Fruit fly (Drosophila melanogaster): ENCODE results near the gene Prp40.

Prp40 gene

dm6 chr2L:3039774-3040173 is 16.7 kb downstream of the Prp40 start, which contains the start of the genes cnir and CG17221 (continued):
- no peak for TF ChIP-seq CG1792 (GFP tag; optimal IDR thresholded peaks at IDR 0.05)
- peak; percentile 87 for TF ChIP-seq CG2120 (GFP tag; optimal IDR thresholded peaks at IDR 0.05)
- no peak for TF ChIP-seq CG11560 (tag; IDR thresholded peaks at IDR 0.05)
- no peak for TF ChIP-seq Rx (GFP tag; IDR thresholded peaks at IDR 0.05)
- peak; percentile 8 for TF ChIP-seq emc (GFP tag; optimal IDR thresholded peaks at IDR 0.05)
- no peak for TF ChIP-seq fru (optimal IDR thresholded peaks at IDR 0.05)
- peak; percentile 26 for TF ChIP-seq Atf3 (GFP tag; optimal IDR thresholded peaks at IDR 0.05)
- TF ChIP-seq zfh1 (GFP tag; IDR thresholded peaks at IDR 0.05), result no peak
- peak; percentile 74 for TF ChIP-seq CG13424 (tag; optimal IDR thresholded peaks at IDR 0.05)
- no peak for TF ChIP-seq Ptx1 (GFP tag; IDR thresholded peaks at IDR 0.05)
- no peak for TF ChIP-seq CG7963 (GFP tag; IDR thresholded peaks at IDR 0.05; ENCODE audit: partially characterized antibody)
- TF ChIP-seq CG10959 (GFP tag; IDR thresholded peaks at IDR 0.05), result no peak
- TF ChIP-seq nau (GFP tag; optimal IDR thresholded peaks at IDR 0.05), result no peak
- TF ChIP-seq CG31224 (GFP tag; IDR thresholded peaks at IDR 0.05), result no peak
- TF ChIP-seq eyg (GFP tag; optimal IDR thresholded peaks at IDR 0.05), result peak; percentile 27
- no peak for TF ChIP-seq Optix (GFP tag; IDR thresholded peaks at IDR 0.05)
- no peak for TF ChIP-seq CG7357 (GFP tag; IDR thresholded peaks at IDR 0.05)
- peak; percentile 15 for TF ChIP-seq CG16815 (GFP tag; optimal IDR thresholded peaks at IDR 0.05)
- TF ChIP-seq ap (GFP tag; IDR thresholded peaks at IDR 0.05), result no peak
- peak; percentile 61 for TF ChIP-seq CG4328 (GFP tag; optimal IDR thresholded peaks at IDR 0.05)
- peak; percentile 34 for TF ChIP-seq CrebB (tag; optimal IDR thresholded peaks at IDR 0.05)
- peak; percentile 45 for TF ChIP-seq p53 (GFP tag; optimal IDR thresholded peaks at IDR 0.05)
- no peak for TF ChIP-seq D19B (GFP tag; optimal IDR thresholded peaks at IDR 0.05)
- peak; percentile 61 for TF ChIP-seq CG10462 (GFP tag; optimal IDR thresholded peaks at IDR 0.05)
- peak; percentile 43; the same call in 2 of the 3 replicates for TF ChIP-seq Aef1 (GFP tag; IDR thresholded peaks at IDR 0.05)
- peak; percentile 53 for TF ChIP-seq gcm2 (GFP tag; optimal IDR thresholded peaks at IDR 0.05)
- peak; percentile 74 for TF ChIP-seq HHEX (GFP tag; optimal IDR thresholded peaks at IDR 0.05)
- peak; percentile 73 for TF ChIP-seq phol (tag; optimal IDR thresholded peaks at IDR 0.05)
- peak; percentile 75 for TF ChIP-seq Ets97D (GFP tag; optimal IDR thresholded peaks at IDR 0.05)
- TF ChIP-seq CG7271 (tag; optimal IDR thresholded peaks at IDR 0.05), result no peak
- no peak for TF ChIP-seq Tbp (GFP tag; optimal IDR thresholded peaks at IDR 0.05)
- peak; percentile 87 for TF ChIP-seq lilli (GFP tag; optimal IDR thresholded peaks at IDR 0.05)
- no peak for TF ChIP-seq MTF-1 (GFP tag; optimal IDR thresholded peaks at IDR 0.05; ENCODE audit: borderline replicate concordance)
- TF ChIP-seq row (GFP tag; IDR thresholded peaks at IDR 0.05), result peak; percentile 63
- peak; percentile 61 for TF ChIP-seq CG9609 (GFP tag; optimal IDR thresholded peaks at IDR 0.05)
- TF ChIP-seq ftz-f1 (GFP tag; optimal IDR thresholded peaks at IDR 0.05), result no peak
- peak; percentile 54 for TF ChIP-seq Scr (GFP tag; IDR thresholded peaks at IDR 0.05; ENCODE audit: partially characterized antibody)
- TF ChIP-seq dmrt99B (tag; optimal IDR thresholded peaks at IDR 0.05), result peak; percentile 51
- no peak for TF ChIP-seq ATbp (GFP tag; optimal IDR thresholded peaks at IDR 0.05)
- peak; percentile 32 for TF ChIP-seq BtbVII (GFP tag; optimal IDR thresholded peaks at IDR 0.05)
- no peak for TF ChIP-seq al (GFP tag; IDR thresholded peaks at IDR 0.05)
- TF ChIP-seq NfI (GFP tag; optimal IDR thresholded peaks at IDR 0.05), result peak; percentile 74
- TF ChIP-seq CG1647 (GFP tag; optimal IDR thresholded peaks at IDR 0.05), result peak; percentile 19
- peak; percentile 69 for TF ChIP-seq Antp (GFP tag; optimal IDR thresholded peaks at IDR 0.05)
- TF ChIP-seq Fer3 (tag; optimal IDR thresholded peaks at IDR 0.05), result peak; percentile 66
- no peak for TF ChIP-seq bowl (GFP tag; IDR thresholded peaks at IDR 0.05)
- TF ChIP-seq oc (tag; optimal IDR thresholded peaks at IDR 0.05), result no peak
- peak; percentile 62 for TF ChIP-seq CG16863 (GFP tag; optimal IDR thresholded peaks at IDR 0.05)
- peak; percentile 67 for TF ChIP-seq ems (GFP tag; optimal IDR thresholded peaks at IDR 0.05)
- TF ChIP-seq CG5245 (GFP tag; optimal IDR thresholded peaks at IDR 0.05), result peak; percentile 43
- peak; percentile 43 for TF ChIP-seq dm (GFP tag; optimal IDR thresholded peaks at IDR 0.05)
- no peak for TF ChIP-seq CG9876 (GFP tag; optimal IDR thresholded peaks at IDR 0.05)
- TF ChIP-seq CG18262 (tag; optimal IDR thresholded peaks at IDR 0.05), result peak; percentile 55
